Worm (Caenorhabditis elegans) whole organism, L1 larva: Measurements from ENCODE around the gene F27D9.2.

Experiments used
- aly-2 ChIP-seq: fragments of 150-350 bp; optimal IDR thresholded peaks from 2 replicates; lab custom pipeline; 2014; ENCODE audit warnings: missing biosample characterization, missing genetic modification characterization
- ceh-82 ChIP-seq, 3 experiments: fragments of 150-350 bp in 1 of 3; sonication (generic microtip) in 2 of 3; optimal IDR thresholded peaks; 2 replicates each; lab custom pipeline; 2014 to 2017; ENCODE audit warnings: missing biosample characterization in 3 of 3, missing genetic modification characterization in 3 of 3
- elt-3 ChIP-seq, 6 experiments: fragments of 150-350 bp in 1 of 6; sonication (generic microtip); optimal IDR thresholded peaks; 2 replicates each; lab custom pipeline; 2017 to 2018; ENCODE audit warnings: missing biosample characterization in 6 of 6, missing genetic modification characterization in 6 of 6, inconsistent platforms in 1 of 6
- nhr-12 ChIP-seq: sonication (generic microtip); optimal IDR thresholded peaks from 2 replicates; lab custom pipeline; 2017; ENCODE audit warnings: missing biosample characterization, missing genetic modification characterization
- nhr-84 ChIP-seq: sonication (generic microtip); optimal IDR thresholded peaks from 2 replicates; lab custom pipeline; 2017; ENCODE audit warnings: missing biosample characterization, missing genetic modification characterization
- unc-130 ChIP-seq: fragments of 150-350 bp; optimal IDR thresholded peaks from 2 replicates; lab custom pipeline; 2017; ENCODE audit warnings: missing biosample characterization, missing genetic modification characterization, inconsistent platforms
- unc-62 ChIP-seq: fragments of 150-350 bp; optimal IDR thresholded peaks from 2 replicates; lab custom pipeline; 2014; ENCODE audit warnings: missing biosample characterization, missing genetic modification reagents, missing genetic modification characterization

- TF ChIP-seq elt-3 (tag; optimal IDR thresholded peaks at IDR 0.05; lab: Kevin White, UChicago) (no peak), ceh-82 (tag; optimal IDR thresholded peaks at IDR 0.05; lab: Kevin White, UChicago) (no peak), unc-62 (GFP tag; lab: Kevin White, UChicago) (no peak), nhr-12 (tag; lab: Kevin White, UChicago) (no peak), unc-130 (tag; lab: Kevin White, UChicago) (no peak), nhr-84 (no peak), aly-2 (no peak)
Measured at ce11 chrX:7665401-7665800, 7.4 kb upstream of the F27D9.2 start.
